Worm (Caenorhabditis elegans) whole organism, L4/young adult: Measurements from ENCODE around the gene K02A6.1.

Experiments used
- W03F9.2 ChIP-seq: fragments of 150-350 bp; optimal IDR thresholded peaks from 2 replicates; lab custom pipeline; 2014; ENCODE audit warnings: missing biosample characterization, missing genetic modification characterization
- dao-5 ChIP-seq: sonication (generic microtip); optimal IDR thresholded peaks from 2 replicates; lab custom pipeline; 2016; ENCODE audit warnings: missing genotype, missing genetic modification characterization, moderate library complexity, missing compliant biosample characterization
- him-1 ChIP-seq: sonication (generic microtip); optimal IDR thresholded peaks from 2 replicates; lab custom pipeline; 2016; ENCODE audit warnings: missing genotype, missing genetic modification reagents, missing genetic modification characterization, missing compliant biosample characterization

DNA sequence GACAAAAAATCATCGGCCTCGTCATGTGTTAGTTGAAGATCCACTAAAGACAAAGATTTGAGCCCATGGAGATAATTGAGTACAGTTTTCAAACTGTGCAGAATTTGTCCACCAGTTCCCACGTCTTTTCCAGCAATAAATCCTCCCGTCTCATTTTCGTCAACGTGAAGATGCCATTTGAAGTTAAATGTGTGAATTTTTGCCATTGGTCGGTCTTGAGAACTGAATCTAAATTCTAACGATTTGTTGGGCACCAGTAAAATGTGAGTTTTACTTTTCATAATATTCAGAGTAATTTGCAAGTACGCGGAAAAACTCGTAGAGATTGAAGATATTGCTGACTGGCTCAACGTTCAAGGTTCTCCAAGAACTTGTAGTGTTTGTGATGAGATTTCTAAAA is 11.1 kb downstream of the K02A6.1 start:
- no peak for TF ChIP-seq him-1
- TF ChIP-seq dao-5 (tag; lab: Kevin White, UChicago), result no peak
- TF ChIP-seq W03F9.2 (tag; lab: Kevin White, UChicago), result no peak
